Worm (Caenorhabditis elegans): Measurements from ENCODE around the gene pnc-2.

- TF ChIP-seq skn-1 (tag; optimal IDR thresholded peaks at IDR 0.05): no peak
- no peak for TF ChIP-seq ceh-9 (tag; optimal IDR thresholded peaks at IDR 0.05)
- no peak for TF ChIP-seq nhr-23 (tag; optimal IDR thresholded peaks at IDR 0.05)
- TF ChIP-seq nhr-76 (tag; optimal IDR thresholded peaks at IDR 0.05): no peak
- TF ChIP-seq elt-2 (tag; optimal IDR thresholded peaks at IDR 0.05): no peak
- TF ChIP-seq fkh-10 (GFP tag; optimal IDR thresholded peaks at IDR 0.05): no peak
- TF ChIP-seq lin-39 (tag; optimal IDR thresholded peaks at IDR 0.05): no peak
- TF ChIP-seq ceh-82 (tag; optimal IDR thresholded peaks at IDR 0.05): no peak
These were observed 47.3 kb upstream of the pnc-2 start for ce11 chrIV:14956693-14957281.

Data from whole organism, L3 larva.